Worm (Caenorhabditis elegans) whole organism, early embryonic: ENCODE measurements around the gene lgc-49.

ENCODE experiments used
- ceh-36 ChIP-seq: sonication (generic microtip); optimal IDR thresholded peaks from 2 replicates; lab custom pipeline; 2016; ENCODE audit warnings: missing genetic modification characterization, inconsistent platforms, missing compliant biosample characterization
- flt-1 ChIP-seq: fragments of 200-800 bp; sonication (Bioruptor generic); IDR thresholded peaks from 2 replicates; pipeline ENCODE4 v1.3.6; 2022; ENCODE audit warnings: missing genetic modification characterization, missing compliant biosample characterization

DNA sequence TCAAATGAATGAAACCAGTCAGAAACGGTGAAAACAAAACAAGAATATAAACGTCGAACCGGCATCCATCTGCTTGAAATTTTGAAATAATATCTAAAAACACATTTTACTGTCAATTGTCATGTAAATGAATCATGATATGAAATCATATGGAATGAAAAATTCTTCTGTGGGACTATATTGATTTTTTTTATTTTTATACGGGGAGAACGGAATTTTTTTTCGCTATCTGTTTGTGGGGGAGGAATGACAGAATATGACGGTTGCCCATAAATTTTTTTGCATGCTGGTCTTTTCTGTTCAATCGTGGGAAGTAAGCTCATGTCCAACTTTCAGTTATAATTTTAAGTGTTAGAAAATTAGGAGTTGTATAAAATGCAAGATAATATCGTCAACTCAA is 46.4 kb upstream of the lgc-49 start, which contains the start of gene C06H2.7:
- TF ChIP-seq flt-1 (GFP tag; lab: Robert Waterston, UW) (no peak), ceh-36 (tag; lab: Kevin White, UChicago) (no peak)
